Worm (Caenorhabditis elegans) whole organism, early embryonic: ENCODE data around the gene ZK105.3.

Experiments used
- B0310.2 ChIP-seq: sonication (generic microtip); optimal IDR thresholded peaks from 2 replicates; lab custom pipeline; 2016; ENCODE audit warnings: mild to moderate bottlenecking, missing genetic modification characterization, missing compliant biosample characterization
- F13C5.2 ChIP-seq: sonication (generic microtip); optimal IDR thresholded peaks from 2 replicates; lab custom pipeline; 2017; ENCODE audit warnings: mild to moderate bottlenecking, missing genetic modification characterization, inconsistent platforms, missing compliant biosample characterization
- ama-1 ChIP-seq: fragments of 150-350 bp; optimal IDR thresholded peaks from 2 replicates; lab custom pipeline; 2014
- ceh-13 ChIP-seq: fragments of 200-800 bp; sonication (Bioruptor generic); optimal IDR thresholded peaks from 2 replicates; lab custom pipeline; 2018; ENCODE audit warnings: mild to moderate bottlenecking, missing genetic modification characterization, missing compliant biosample characterization
- ceh-36 ChIP-seq: sonication (generic microtip); optimal IDR thresholded peaks from 2 replicates; lab custom pipeline; 2016; ENCODE audit warnings: missing genetic modification characterization, inconsistent platforms, missing compliant biosample characterization
- flt-1 ChIP-seq: fragments of 200-800 bp; sonication (Bioruptor generic); IDR thresholded peaks from 2 replicates; pipeline ENCODE4 v1.3.6; 2022; ENCODE audit warnings: missing genetic modification characterization, missing compliant biosample characterization
- hmbx-1 ChIP-seq: sonication (generic microtip); optimal IDR thresholded peaks from 2 replicates; lab custom pipeline; 2016; ENCODE audit warnings: mild to moderate bottlenecking, missing genetic modification characterization, missing compliant biosample characterization
- hnd-1 ChIP-seq: sonication (generic microtip); optimal IDR thresholded peaks from 2 replicates; lab custom pipeline; 2016; ENCODE audit warnings: missing genetic modification characterization, missing compliant biosample characterization
- pes-1 ChIP-seq: fragments of 200-800 bp; sonication (Bioruptor generic); IDR thresholded peaks from 2 replicates; pipeline ENCODE4 v1.3.6; 2022; ENCODE audit warnings: missing genetic modification reagents, missing genetic modification characterization, missing compliant biosample characterization
- scrt-1 ChIP-seq: fragments of 200-800 bp; sonication (Bioruptor generic); IDR thresholded peaks from 2 replicates; pipeline ENCODE4 v1.3.6; 2022; ENCODE audit warnings: missing genetic modification characterization, missing compliant biosample characterization
- sea-1 ChIP-seq: fragments of 200-800 bp; sonication (Bioruptor generic); conservative IDR thresholded peaks from 2 replicates; pipeline ENCODE4 v1.3.6; 2022; ENCODE audit warnings: missing genetic modification characterization, missing compliant biosample characterization
- tbx-37 ChIP-seq: fragments of 200-800 bp; sonication (Bioruptor generic); conservative IDR thresholded peaks from 2 replicates; pipeline ENCODE4 v1.3.6; 2022; ENCODE audit warnings: missing genetic modification reagents, missing genetic modification characterization, missing compliant biosample characterization
- tra-4 ChIP-seq: sonication (generic microtip); optimal IDR thresholded peaks from 2 replicates; lab custom pipeline; 2017; ENCODE audit warnings: missing genetic modification characterization, missing compliant biosample characterization

DNA sequence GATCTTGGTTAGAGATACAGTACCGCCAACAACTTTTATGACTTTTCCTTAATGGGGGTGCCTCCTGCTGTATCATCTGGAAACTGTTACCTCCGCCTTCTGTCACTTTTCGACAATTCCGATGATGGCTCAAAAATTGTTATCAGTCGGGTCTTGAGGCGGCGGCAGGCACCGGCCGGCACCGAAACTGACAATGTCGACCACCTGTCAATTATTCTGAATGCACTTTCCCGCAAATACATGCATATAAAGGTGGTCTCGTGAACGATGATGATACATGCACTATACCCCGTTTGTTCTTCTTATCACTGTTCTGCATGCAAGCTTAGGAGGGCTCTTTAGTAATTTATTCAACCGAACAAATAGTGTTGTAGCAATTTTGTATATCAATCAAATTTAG lies 47.1 kb downstream of the ZK105.3 start:
- no peak for TF ChIP-seq tra-4 (tag; lab: Kevin White, UChicago)
- no peak for TF ChIP-seq ama-1 (lab: Kevin White, UChicago)
- TF ChIP-seq F13C5.2 (tag; lab: Kevin White, UChicago), result no peak
- TF ChIP-seq tbx-37 (GFP tag; lab: Robert Waterston, UW), result no peak
- no peak for TF ChIP-seq ceh-36
- no peak for TF ChIP-seq pes-1 (GFP tag; lab: Robert Waterston, UW)
- TF ChIP-seq hmbx-1 (tag; lab: Kevin White, UChicago), result no peak
- no peak for TF ChIP-seq flt-1 (GFP tag; lab: Robert Waterston, UW)
- no peak for TF ChIP-seq hnd-1 (tag; lab: Kevin White, UChicago)
- TF ChIP-seq scrt-1, result no peak
- TF ChIP-seq ceh-13, result no peak
- no peak for TF ChIP-seq sea-1 (GFP tag; lab: Robert Waterston, UW)
- TF ChIP-seq B0310.2 (tag; lab: Kevin White, UChicago), result no peak
